Fruit fly (Drosophila melanogaster): Measurements from ENCODE around the gene Oga.

- TF ChIP-seq psq (optimal IDR thresholded peaks at IDR 0.05): no peak
- no peak for TF ChIP-seq Myc (optimal IDR thresholded peaks at IDR 0.05)
- TF ChIP-seq h (optimal IDR thresholded peaks at IDR 0.05): no peak
- TF ChIP-seq ttk (optimal IDR thresholded peaks at IDR 0.05): no peak
- no peak for TF ChIP-seq insv (optimal IDR thresholded peaks at IDR 0.05)
These were observed 35.4 kb downstream of the Oga start for dm6 chr3R:21254296-21254695.
